Fruit fly (Drosophila melanogaster): Measurements from ENCODE around the gene hth.

hth gene

dm6 chr3R:10544103-10544502 is 95.3 kb downstream of the hth start:
- no peak for TF ChIP-seq CG11504 (tag; optimal IDR thresholded peaks at IDR 0.05)
- peak; percentile 17 for TF ChIP-seq CG13894 (tag; optimal IDR thresholded peaks at IDR 0.05)
- TF ChIP-seq CG14441 (GFP tag; IDR thresholded peaks at IDR 0.05), result peak; percentile 27; the same call in 1 of the 2 replicates
- no peak for TF ChIP-seq CG9437 (GFP tag; optimal IDR thresholded peaks at IDR 0.05)
- TF ChIP-seq Awh (GFP tag; IDR thresholded peaks at IDR 0.05), result peak; percentile 23; the same call in 1 of the 2 replicates
- peak; percentile 13 for TF ChIP-seq kni (GFP tag; optimal IDR thresholded peaks at IDR 0.05)
- TF ChIP-seq Fer3 (tag; optimal IDR thresholded peaks at IDR 0.05), result peak; percentile 4
- TF ChIP-seq CG14050 (GFP tag; IDR thresholded peaks at IDR 0.05), result no peak
- peak; percentile 2 for TF ChIP-seq Deaf1 (tag; optimal IDR thresholded peaks at IDR 0.05)
- peak; percentile 76; the same call in 2 of the 4 replicates for TF ChIP-seq chinmo (GFP tag; IDR thresholded peaks at IDR 0.05; ENCODE audit: partially characterized antibody)
- peak; percentile 65 for TF ChIP-seq Med (GFP tag)
- no peak for TF ChIP-seq slou (GFP tag; optimal IDR thresholded peaks at IDR 0.05)
- peak; percentile 79 for TF ChIP-seq CG12769 (tag; optimal IDR thresholded peaks at IDR 0.05)
- TF ChIP-seq sd (tag; optimal IDR thresholded peaks at IDR 0.05), result peak; percentile 99
- peak; percentile 28 for TF ChIP-seq CG15269 (tag; optimal IDR thresholded peaks at IDR 0.05)
- TF ChIP-seq vvl (GFP tag; IDR thresholded peaks at IDR 0.05), result peak; percentile 85
- TF ChIP-seq abd-A (tag; optimal IDR thresholded peaks at IDR 0.05), result peak; percentile 87

DNA sequence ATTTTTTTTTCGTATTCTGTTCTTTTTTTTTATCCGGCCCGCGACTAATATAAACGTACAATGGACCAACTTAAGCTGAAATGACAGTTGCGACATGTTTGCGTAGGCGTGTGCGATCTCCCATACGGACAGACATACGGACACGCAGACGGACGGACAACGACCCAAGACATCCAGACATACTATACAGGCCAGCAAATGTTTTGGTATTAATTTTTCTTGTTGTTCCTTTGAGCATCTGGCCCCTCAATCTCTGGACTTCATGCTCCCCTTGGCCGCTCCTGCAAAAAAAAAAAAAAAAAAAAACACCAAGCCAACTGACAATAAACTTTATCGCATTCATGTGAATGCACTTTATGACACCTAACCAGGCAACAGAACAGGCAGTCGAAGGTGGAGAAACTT is 99.8 kb downstream of the hth start:
- no peak for TF ChIP-seq Dbx (GFP tag; IDR thresholded peaks at IDR 0.05)
- no peak for TF ChIP-seq chif (GFP tag; optimal IDR thresholded peaks at IDR 0.05)
- TF ChIP-seq Ets65A (GFP tag), result peak; percentile 68
- peak; percentile 42 for TF ChIP-seq nom (GFP tag; optimal IDR thresholded peaks at IDR 0.05)

DNA sequence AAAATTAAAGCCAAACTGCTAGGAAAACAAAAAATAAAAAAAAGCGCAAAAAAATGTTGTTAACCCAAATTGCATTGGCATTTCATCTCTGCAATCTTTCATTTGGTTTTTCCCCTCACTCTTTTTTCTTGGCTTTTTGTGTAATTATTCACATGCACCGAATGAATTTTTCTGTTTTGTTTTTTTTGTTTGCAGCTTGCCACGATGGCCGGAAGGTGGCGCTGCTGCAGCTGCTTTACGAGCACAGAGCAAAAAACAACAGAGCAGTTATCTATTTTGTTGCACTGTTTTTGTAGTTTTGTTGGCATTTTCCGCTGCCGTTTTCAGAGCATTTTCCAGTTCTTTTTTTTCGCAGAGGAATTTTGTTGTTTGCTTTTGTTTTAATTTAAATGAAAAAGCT is 100.6 kb downstream of the hth start:
- TF ChIP-seq CG12942 (GFP tag; optimal IDR thresholded peaks at IDR 0.05) (no peak), CG15514 (GFP tag; optimal IDR thresholded peaks at IDR 0.05) (no peak), nmo (GFP tag; optimal IDR thresholded peaks at IDR 0.05) (no peak), CG12219 (GFP tag; optimal IDR thresholded peaks at IDR 0.05) (no peak), Xbp1 (GFP tag; optimal IDR thresholded peaks at IDR 0.05) (no peak), CG1529 (GFP tag; optimal IDR thresholded peaks at IDR 0.05) (no peak), CTCF (GFP tag; optimal IDR thresholded peaks at IDR 0.05) (peak; percentile 89), pan (optimal IDR thresholded peaks at IDR 0.05) (no peak), pan (GFP tag; optimal IDR thresholded peaks at IDR 0.05 in 1 of 2, IDR thresholded peaks at IDR 0.05 in 1 of 2) (no peak), cad (GFP tag; optimal IDR thresholded peaks at IDR 0.05) (no peak), sqz (GFP tag; optimal IDR thresholded peaks at IDR 0.05) (peak; percentile 27), CG32772 (GFP tag; IDR thresholded peaks at IDR 0.05) (peak; percentile 16; the same call in 1 of the 2 replicates), ato (GFP tag; IDR thresholded peaks at IDR 0.05; ENCODE audit: partially characterized antibody) (no peak), CG8290 (GFP tag; optimal IDR thresholded peaks at IDR 0.05) (no peak), CG8290 (tag; optimal IDR thresholded peaks at IDR 0.05) (no peak), Ets97D (GFP tag; optimal IDR thresholded peaks at IDR 0.05) (no peak)

DNA sequence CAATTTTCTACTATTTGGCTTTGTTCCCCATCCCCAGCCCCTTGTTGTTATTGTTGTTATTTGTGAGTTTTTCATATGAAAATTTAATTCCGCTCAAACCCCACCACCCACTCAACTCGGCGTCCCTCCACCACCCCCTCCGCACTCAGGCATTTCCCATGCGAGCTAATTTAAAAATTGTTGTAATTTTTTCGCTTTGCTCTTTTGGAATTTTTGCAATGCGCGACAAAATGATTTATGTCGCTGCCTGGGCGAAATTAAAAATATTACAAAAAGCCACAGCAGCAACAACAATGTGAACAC is 101.6 kb downstream of the hth start:
- 0 out of 2 replicates have a peak, but pooled peaks have one; percentile 5 for TF ChIP-seq crol (GFP tag; IDR thresholded peaks at IDR 0.05)
- no peak for TF ChIP-seq Sry-β (GFP tag; optimal IDR thresholded peaks at IDR 0.05)
- no peak for TF ChIP-seq mld (GFP tag; IDR thresholded peaks at IDR 0.05; ENCODE audit: partially characterized antibody)
- no peak for TF ChIP-seq ranshi (GFP tag; IDR thresholded peaks at IDR 0.05)
- no peak for TF ChIP-seq CG8359 (GFP tag; optimal IDR thresholded peaks at IDR 0.05; ENCODE audit: borderline replicate concordance)
- peak; percentile 86 for TF ChIP-seq sd (tag; optimal IDR thresholded peaks at IDR 0.05)
- TF ChIP-seq so (GFP tag; IDR thresholded peaks at IDR 0.05), result peak; percentile 26; the same call in 1 of the 3 replicates
- TF ChIP-seq CG12769 (tag; optimal IDR thresholded peaks at IDR 0.05), result peak; percentile 24
- 0 out of 2 replicates have a peak, but pooled peaks have one; percentile 16 for TF ChIP-seq CG4360 (GFP tag; IDR thresholded peaks at IDR 0.05)
- TF ChIP-seq z (GFP tag; IDR thresholded peaks at IDR 0.05), result peak; percentile 76; the same call in 2 of the 3 replicates
- peak; percentile 48; the same call in 2 of the 3 replicates for TF ChIP-seq sr (GFP tag; IDR thresholded peaks at IDR 0.05)

Data from whole organism, embryonic.